Fruit fly (Drosophila melanogaster) S2 (cell line): ENCODE data around the gene Aldh.

Experiments
- CG8478 ChIP-seq: fragments of >200 bp; optimal IDR thresholded peaks from 2 replicates; lab custom pipeline; 2018
- CTCF ChIP-seq, 2 experiments: fragments of >200 bp; optimal IDR thresholded peaks; 2 replicates each; lab custom pipeline; 2018

- TF ChIP-seq CTCF (optimal IDR thresholded peaks at IDR 0.05; lab: Kevin White, UChicago) (no peak), CG8478 (lab: Kevin White, UChicago) (no peak)
Observed at dm6 chr2L:9416244-9416758, 29.1 kb downstream of the Aldh start, which contains the start of gene Mco1.
